Fruit fly (Drosophila melanogaster) whole organism, embryonic: ENCODE measurements around the gene Edg78E.

Experiments
- C15 ChIP-seq: fragments of 200-800 bp; sonication (Bioruptor generic); IDR thresholded peaks from 3 replicates; pipeline ENCODE4 v1.3.6; 2022; ENCODE audit warnings: missing biosample characterization, missing genetic modification characterization
- CG10959 ChIP-seq: fragments of 200-800 bp; sonication (Bioruptor generic); IDR thresholded peaks from 2 replicates; pipeline ENCODE4 v1.3.6; 2022; ENCODE audit warnings: missing biosample characterization, missing genetic modification characterization
- CG11695 ChIP-seq: fragments of 200-800 bp; sonication (Bioruptor generic); IDR thresholded peaks from 3 replicates; pipeline ENCODE4 v1.3.6; 2022; ENCODE audit warnings: missing biosample characterization, missing genetic modification characterization
- CG1233 ChIP-seq: fragments of 200-800 bp; sonication (Bioruptor generic); optimal IDR thresholded peaks from 4 replicates; lab custom pipeline; 2018; ENCODE audit warnings: missing biosample characterization, mild to moderate bottlenecking, missing genetic modification characterization
- CG14014 ChIP-seq: fragments of 200-800 bp; sonication (Bioruptor generic); IDR thresholded peaks from 2 replicates; pipeline ENCODE4 v1.3.6; 2022; ENCODE audit warnings: missing biosample characterization, missing genetic modification characterization
- CG1603 ChIP-seq: fragments of 200-800 bp; sonication (Bioruptor generic); optimal IDR thresholded peaks from 2 replicates; lab custom pipeline; 2019; ENCODE audit warnings: missing biosample characterization, mild to moderate bottlenecking, missing genetic modification characterization, moderate library complexity
- CG18262 ChIP-seq: fragments of 200-800 bp; optimal IDR thresholded peaks from 3 replicates; lab custom pipeline; 2019; ENCODE audit warnings: missing biosample characterization, mild to moderate bottlenecking, missing genetic modification characterization, moderate library complexity
- CG18599 ChIP-seq: fragments of 200-800 bp; sonication (Bioruptor generic); optimal IDR thresholded peaks from 3 replicates; lab custom pipeline; 2017; ENCODE audit warnings: missing biosample characterization, missing genetic modification characterization, mild to moderate bottlenecking, moderate library complexity, missing genetic modification reagents
- CG18764 ChIP-seq: fragments of 200-800 bp; sonication (Bioruptor generic); optimal IDR thresholded peaks from 3 replicates; lab custom pipeline; 2016; ENCODE audit warnings: missing biosample characterization, missing genetic modification characterization
- CG2889 ChIP-seq: fragments of 200-800 bp; sonication (Bioruptor generic); IDR thresholded peaks from 3 replicates; pipeline ENCODE4 v1.3.6; 2022; ENCODE audit warnings: missing biosample characterization, missing genetic modification characterization
- CG30403 ChIP-seq: fragments of 200-800 bp; sonication (Bioruptor generic); optimal IDR thresholded peaks from 3 replicates; lab custom pipeline; 2016; ENCODE audit warnings: missing biosample characterization, missing genetic modification characterization
- CG3065 ChIP-seq: fragments of 200-800 bp; sonication (Bioruptor generic); optimal IDR thresholded peaks from 2 replicates; lab custom pipeline; 2016; ENCODE audit warnings: missing biosample characterization, missing genetic modification characterization
- CG4854 ChIP-seq: fragments of 200-800 bp; sonication (Bioruptor generic); optimal IDR thresholded peaks from 2 replicates; lab custom pipeline; 2016; ENCODE audit warnings: missing biosample characterization, missing genetic modification characterization, inconsistent platforms
- CG6689 ChIP-seq: fragments of 200-800 bp; sonication (Bioruptor generic); IDR thresholded peaks from 2 replicates; pipeline ENCODE4 v1.3.6; 2022; ENCODE audit warnings: missing biosample characterization, missing genetic modification characterization
- CG8388 ChIP-seq: fragments of 200-800 bp; sonication (Bioruptor generic); optimal IDR thresholded peaks from 2 replicates; lab custom pipeline; 2019; ENCODE audit warnings: missing biosample characterization, mild to moderate bottlenecking, missing genetic modification characterization, moderate library complexity
- CG9727 ChIP-seq: fragments of 200-800 bp; sonication (Bioruptor generic); optimal IDR thresholded peaks from 3 replicates; lab custom pipeline; 2017; ENCODE audit warnings: missing biosample characterization, mild to moderate bottlenecking, missing genetic modification characterization
- Drgx ChIP-seq: fragments of 200-800 bp; sonication (Bioruptor generic); IDR thresholded peaks from 2 replicates; pipeline ENCODE4 v1.3.6; 2022; ENCODE audit warnings: missing biosample characterization, missing genetic modification characterization
- Ets97D ChIP-seq: fragments of 200-800 bp; sonication (Bioruptor generic); optimal IDR thresholded peaks from 3 replicates; lab custom pipeline; 2016; ENCODE audit warnings: missing biosample characterization, missing genetic modification characterization
- Gug ChIP-seq: fragments of 200-800 bp; sonication (Bioruptor generic); IDR thresholded peaks from 4 replicates; pipeline ENCODE4 v1.3.6; 2022; ENCODE audit warnings: missing biosample characterization, missing genetic modification characterization
- HHEX ChIP-seq: fragments of 200-800 bp; sonication (Bioruptor generic); optimal IDR thresholded peaks from 3 replicates; lab custom pipeline; 2017; ENCODE audit warnings: missing biosample characterization, mild to moderate bottlenecking, missing genetic modification characterization, missing genetic modification reagents
- Hr3 ChIP-seq: fragments of 200-800 bp; sonication (Bioruptor generic); optimal IDR thresholded peaks from 3 replicates; lab custom pipeline; 2016; ENCODE audit warnings: missing biosample characterization, missing genetic modification characterization
- Mrtf ChIP-seq: fragments of 200-800 bp; sonication (Bioruptor generic); IDR thresholded peaks from 3 replicates; pipeline ENCODE4 v1.3.6; 2022; ENCODE audit warnings: missing biosample characterization, missing genetic modification characterization
- Neu2 ChIP-seq: fragments of 200-800 bp; sonication (Bioruptor generic); optimal IDR thresholded peaks from 3 replicates; lab custom pipeline; 2016; ENCODE audit warnings: missing biosample characterization, missing genetic modification characterization, borderline replicate concordance
- NfI ChIP-seq: fragments of 200-800 bp; sonication (Bioruptor generic); optimal IDR thresholded peaks from 3 replicates; lab custom pipeline; 2018; ENCODE audit warnings: missing biosample characterization, mild to moderate bottlenecking, missing genetic modification characterization, moderate library complexity
- Ptx1 ChIP-seq: fragments of 200-800 bp; sonication (Bioruptor generic); IDR thresholded peaks from 2 replicates; pipeline ENCODE4 v1.3.6; 2022; ENCODE audit warnings: missing biosample characterization, missing genetic modification characterization
- Sox100B ChIP-seq: fragments of 200-800 bp; sonication (Bioruptor generic); optimal IDR thresholded peaks from 3 replicates; lab custom pipeline; 2018; ENCODE audit warnings: missing biosample characterization, mild to moderate bottlenecking, missing genetic modification characterization
- Taf1 ChIP-seq: fragments of 200-800 bp; sonication (Bioruptor generic); IDR thresholded peaks from 2 replicates; pipeline ENCODE4 v1.3.6; 2022; ENCODE audit warnings: missing biosample characterization, missing genetic modification characterization
- Tbp ChIP-seq: fragments of >200 bp; optimal IDR thresholded peaks from 2 replicates; lab custom pipeline; 2018; ENCODE audit warnings: missing biosample characterization, missing genetic modification characterization
- Trl ChIP-seq, 3 experiments: fragments of >200 bp in 2 of 3; fragments of 200-800 bp in 1 of 3; sonication (Bioruptor generic) in 1 of 3; optimal IDR thresholded peaks; 2 replicates in 1 of 3; 3 replicates in 2 of 3; lab custom pipeline; 2016 to 2017; ENCODE audit warnings: missing biosample characterization in 1 of 3, missing genetic modification characterization in 1 of 3
- abd-A ChIP-seq: fragments of 200-800 bp; sonication (Bioruptor generic); optimal IDR thresholded peaks from 3 replicates; lab custom pipeline; 2019; ENCODE audit warnings: missing biosample characterization, mild to moderate bottlenecking, missing genetic modification characterization, moderate library complexity
- az2 ChIP-seq: fragments of 200-800 bp; sonication (Bioruptor generic); optimal IDR thresholded peaks from 3 replicates; lab custom pipeline; 2016; ENCODE audit warnings: missing biosample characterization, missing genetic modification characterization
- bsh ChIP-seq, 2 experiments: fragments of 200-800 bp; sonication (Bioruptor generic); optimal IDR thresholded peaks; 2 replicates each; lab custom pipeline; 2017 to 2018; ENCODE audit warnings: mild to moderate bottlenecking in 2 of 2, missing biosample characterization in 2 of 2, missing genetic modification characterization in 2 of 2, moderate library complexity in 1 of 2
- chif ChIP-seq, 2 experiments: fragments of 200-800 bp; sonication (Bioruptor generic); optimal IDR thresholded peaks; 3 replicates each; lab custom pipeline; 2016; ENCODE audit warnings: missing biosample characterization in 2 of 2, missing genetic modification characterization in 2 of 2
- dmrt99B ChIP-seq: fragments of 200-800 bp; sonication (Bioruptor generic); optimal IDR thresholded peaks from 2 replicates; lab custom pipeline; 2018; ENCODE audit warnings: missing biosample characterization, mild to moderate bottlenecking, missing genetic modification characterization, moderate library complexity
- jumu ChIP-seq: fragments of 200-800 bp; sonication (Bioruptor generic); optimal IDR thresholded peaks from 3 replicates; lab custom pipeline; 2016; ENCODE audit warnings: missing biosample characterization, missing genetic modification characterization
- ken ChIP-seq: fragments of 200-800 bp; sonication (Bioruptor generic); IDR thresholded peaks from 3 replicates; pipeline ENCODE4 v1.3.6; 2022; ENCODE audit warnings: missing biosample characterization, missing genetic modification characterization
- org-1 ChIP-seq: fragments of 200-800 bp; sonication (Bioruptor generic); optimal IDR thresholded peaks from 2 replicates; lab custom pipeline; 2017; ENCODE audit warnings: missing biosample characterization, missing genetic modification characterization
- p53 ChIP-seq: fragments of 200-800 bp; sonication (Bioruptor generic); optimal IDR thresholded peaks from 2 replicates; lab custom pipeline; 2016; ENCODE audit warnings: missing biosample characterization, missing genetic modification characterization
- seq ChIP-seq: fragments of 200-800 bp; sonication (Bioruptor generic); IDR thresholded peaks from 2 replicates; pipeline ENCODE4 v1.3.6; 2022; ENCODE audit warnings: missing biosample characterization, missing genetic modification characterization
- slou ChIP-seq: fragments of 200-800 bp; sonication (Bioruptor generic); optimal IDR thresholded peaks from 3 replicates; lab custom pipeline; 2016; ENCODE audit warnings: missing biosample characterization, missing genetic modification characterization
- slp2 ChIP-seq: fragments of 200-800 bp; sonication (Bioruptor generic); optimal IDR thresholded peaks from 2 replicates; lab custom pipeline; 2016; ENCODE audit warnings: missing biosample characterization, missing genetic modification characterization
- stc ChIP-seq: fragments of 200-800 bp; sonication (Bioruptor generic); IDR thresholded peaks from 2 replicates; pipeline ENCODE4 v1.3.6; 2022; ENCODE audit warnings: missing biosample characterization, missing genetic modification characterization
- tin ChIP-seq: fragments of 200-800 bp; sonication (Bioruptor generic); optimal IDR thresholded peaks from 3 replicates; lab custom pipeline; 2016; ENCODE audit warnings: missing biosample characterization, missing genetic modification characterization
- z ChIP-seq: fragments of 200-800 bp; sonication (Bioruptor generic); IDR thresholded peaks from 3 replicates; pipeline ENCODE4 v1.3.6; 2022; ENCODE audit warnings: missing biosample characterization, missing genetic modification characterization

Edg78E gene

dm6 chr3L:21251381-21251780 is 46.2 kb downstream of the Edg78E start (continued):
- peak; percentile 38; the same call in 1 of the 2 replicates for TF ChIP-seq seq
- TF ChIP-seq Ets97D (GFP tag; lab: Kevin White, UChicago), result no peak
- 0 out of 3 replicates have a peak, but pooled peaks have one; percentile 45 for TF ChIP-seq CG11695
- TF ChIP-seq CG10959 (GFP tag; lab: Robert Waterston, UW), result no peak
- no peak for TF ChIP-seq CG18764 (GFP tag; lab: Kevin White, UChicago)
- TF ChIP-seq Trl (optimal IDR thresholded peaks at IDR 0.05; lab: Kevin White, UChicago), result no peak
- TF ChIP-seq Trl (GFP tag; optimal IDR thresholded peaks at IDR 0.05; lab: Kevin White, UChicago), result no peak
- TF ChIP-seq CG18262 (tag; lab: Kevin White, UChicago), result peak; percentile 12
- 0 out of 2 replicates have a peak, but pooled peaks have one; percentile 20 for TF ChIP-seq CG14014 (GFP tag; lab: Robert Waterston, UW)
- TF ChIP-seq CG18599, result peak; percentile 20
- peak; percentile 20 for TF ChIP-seq dmrt99B (tag; lab: Kevin White, UChicago)
- TF ChIP-seq slou (GFP tag; lab: Kevin White, UChicago), result no peak
- TF ChIP-seq stc (GFP tag; lab: Robert Waterston, UW), result no peak
- peak; percentile 25 for TF ChIP-seq CG1603 (tag; lab: Kevin White, UChicago)
- TF ChIP-seq Gug (GFP tag; lab: Robert Waterston, UW), result peak; percentile 44; the same call in 1 of the 4 replicates
- no peak for TF ChIP-seq CG4854
- TF ChIP-seq Neu2, result no peak
- TF ChIP-seq az2 (GFP tag; lab: Kevin White, UChicago), result peak; percentile 42
- peak; percentile 18 to 42 for TF ChIP-seq bsh (GFP tag; optimal IDR thresholded peaks at IDR 0.05; lab: Kevin White, UChicago)
- peak; percentile 71 for TF ChIP-seq abd-A (tag; lab: Kevin White, UChicago)
- peak; percentile 1 for TF ChIP-seq NfI (GFP tag; lab: Kevin White, UChicago)
- TF ChIP-seq Hr3 (GFP tag; lab: Kevin White, UChicago), result peak; percentile 17
- TF ChIP-seq slp2 (GFP tag; lab: Kevin White, UChicago), result no peak
- TF ChIP-seq tin (GFP tag; lab: Kevin White, UChicago), result peak; percentile 31
- peak; percentile 48 for TF ChIP-seq CG6689 (GFP tag; lab: Robert Waterston, UW)
- 0 out of 3 replicates have a peak, but pooled peaks have one; percentile 49 for TF ChIP-seq Mrtf (GFP tag; lab: Robert Waterston, UW)
- TF ChIP-seq Ptx1 (GFP tag; lab: Robert Waterston, UW), result peak; percentile 50
- TF ChIP-seq z (GFP tag; lab: Robert Waterston, UW), result peak; percentile 81; the same call in 2 of the 3 replicates
- no peak for TF ChIP-seq C15
- TF ChIP-seq Sox100B, result no peak
- peak; percentile 41 for TF ChIP-seq Drgx (GFP tag; lab: Robert Waterston, UW)
- no peak for TF ChIP-seq CG1233 (GFP tag; lab: Kevin White, UChicago)
- TF ChIP-seq CG9727 (GFP tag; lab: Kevin White, UChicago), result no peak
- peak; percentile 18 for TF ChIP-seq HHEX (GFP tag; lab: Kevin White, UChicago)
- no peak for TF ChIP-seq p53 (GFP tag; lab: Kevin White, UChicago)
- TF ChIP-seq org-1 (GFP tag; lab: Kevin White, UChicago), result no peak
- no peak for TF ChIP-seq Tbp (GFP tag; lab: Kevin White, UChicago)
- 0 out of 3 replicates have a peak, but pooled peaks have one; percentile 22 for TF ChIP-seq CG2889 (GFP tag; lab: Robert Waterston, UW)
- TF ChIP-seq ken, result 0 out of 3 replicates have a peak, but pooled peaks have one; percentile 34
- no peak for TF ChIP-seq Taf1
- no peak for TF ChIP-seq chif (GFP tag; optimal IDR thresholded peaks at IDR 0.05; lab: Kevin White, UChicago)
- no peak for TF ChIP-seq CG3065 (GFP tag; lab: Kevin White, UChicago)
- peak; percentile 40 for TF ChIP-seq jumu (GFP tag; lab: Kevin White, UChicago)
- peak; percentile 7 for TF ChIP-seq CG8388 (GFP tag; lab: Kevin White, UChicago)
- peak; percentile 1 for TF ChIP-seq CG30403 (GFP tag; lab: Kevin White, UChicago)
